Fruit fly (Drosophila melanogaster) whole organism, embryonic: ENCODE results near the gene spidey.

ENCODE experiments used
- CG10366 ChIP-seq: fragments of 200-800 bp; sonication (Bioruptor generic); IDR thresholded peaks from 2 replicates; pipeline ENCODE4 v1.3.6; 2022; ENCODE audit warnings: missing biosample characterization, missing genetic modification characterization
- CG11723 ChIP-seq: fragments of 200-800 bp; sonication (Bioruptor generic); optimal IDR thresholded peaks from 2 replicates; lab custom pipeline; 2017; ENCODE audit warnings: missing biosample characterization, mild to moderate bottlenecking, missing genetic modification characterization
- CG12219 ChIP-seq: fragments of 200-800 bp; sonication (Bioruptor generic); optimal IDR thresholded peaks from 3 replicates; lab custom pipeline; 2018; ENCODE audit warnings: missing biosample characterization, mild to moderate bottlenecking, missing genetic modification characterization
- CG12236 ChIP-seq: fragments of 200-800 bp; sonication (Bioruptor generic); optimal IDR thresholded peaks from 2 replicates; lab custom pipeline; 2016; ENCODE audit warnings: missing biosample characterization, missing genetic modification characterization
- CG13123 ChIP-seq: fragments of 200-800 bp; sonication (Bioruptor generic); optimal IDR thresholded peaks from 2 replicates; lab custom pipeline; 2016; ENCODE audit warnings: missing biosample characterization, missing genetic modification characterization
- CG14014 ChIP-seq: fragments of 200-800 bp; sonication (Bioruptor generic); IDR thresholded peaks from 2 replicates; pipeline ENCODE4 v1.3.6; 2022; ENCODE audit warnings: missing biosample characterization, missing genetic modification characterization
- CG14050 ChIP-seq: fragments of 200-800 bp; sonication (Bioruptor generic); IDR thresholded peaks from 3 replicates; pipeline ENCODE4 v1.3.6; 2022; ENCODE audit warnings: missing biosample characterization, missing genetic modification characterization
- CG14441 ChIP-seq: fragments of 200-800 bp; sonication (Bioruptor generic); IDR thresholded peaks from 2 replicates; pipeline ENCODE4 v1.3.6; 2022; ENCODE audit warnings: missing biosample characterization, missing genetic modification characterization
- CG14710 ChIP-seq: fragments of 200-800 bp; sonication (Bioruptor generic); optimal IDR thresholded peaks from 3 replicates; lab custom pipeline; 2019; ENCODE audit warnings: missing biosample characterization, mild to moderate bottlenecking, missing genetic modification characterization, moderate library complexity
- CG16813 ChIP-seq: fragments of 200-800 bp; sonication (Bioruptor generic); IDR thresholded peaks from 3 replicates; pipeline ENCODE4 v1.3.6; 2022; ENCODE audit warnings: missing biosample characterization, missing genetic modification characterization; ENCODE audit not compliant: partially characterized antibody
- CG18764 ChIP-seq: fragments of 200-800 bp; sonication (Bioruptor generic); optimal IDR thresholded peaks from 3 replicates; lab custom pipeline; 2016; ENCODE audit warnings: missing biosample characterization, missing genetic modification characterization
- CG2116 ChIP-seq: fragments of 200-800 bp; sonication (Bioruptor generic); optimal IDR thresholded peaks from 3 replicates; lab custom pipeline; 2018; ENCODE audit warnings: missing biosample characterization, mild to moderate bottlenecking, missing genetic modification characterization
- CG2712 ChIP-seq: fragments of 200-800 bp; optimal IDR thresholded peaks from 3 replicates; lab custom pipeline; 2019; ENCODE audit warnings: missing biosample characterization, mild to moderate bottlenecking, missing genetic modification characterization, moderate library complexity
- CG3407 ChIP-seq: fragments of 200-800 bp; sonication (Bioruptor generic); optimal IDR thresholded peaks from 2 replicates; lab custom pipeline; 2018; ENCODE audit warnings: missing biosample characterization, mild to moderate bottlenecking, missing genetic modification characterization
- CG6254 ChIP-seq: fragments of 200-800 bp; sonication (Bioruptor generic); optimal IDR thresholded peaks from 3 replicates; lab custom pipeline; 2017; ENCODE audit warnings: mild to moderate bottlenecking, missing biosample characterization, missing genetic modification reagents, missing genetic modification characterization
- CG6854 ChIP-seq: fragments of 200-800 bp; sonication (Bioruptor generic); optimal IDR thresholded peaks from 3 replicates; lab custom pipeline; 2017; ENCODE audit warnings: missing biosample characterization, mild to moderate bottlenecking, missing genetic modification characterization
- CG7963 ChIP-seq: fragments of 200-800 bp; sonication (Bioruptor generic); IDR thresholded peaks from 3 replicates; pipeline ENCODE4 v1.3.6; 2022; ENCODE audit warnings: missing biosample characterization, missing genetic modification characterization; ENCODE audit not compliant: partially characterized antibody
- CG8924 ChIP-seq: fragments of 200-800 bp; optimal IDR thresholded peaks from 3 replicates; lab custom pipeline; 2019; ENCODE audit warnings: missing biosample characterization, mild to moderate bottlenecking, missing genetic modification characterization, moderate library complexity
- CG9609 ChIP-seq: fragments of 200-800 bp; sonication (Bioruptor generic); optimal IDR thresholded peaks from 3 replicates; lab custom pipeline; 2016; ENCODE audit warnings: missing biosample characterization, missing genetic modification characterization
- CG9797 ChIP-seq: fragments of 200-800 bp; sonication (Bioruptor generic); optimal IDR thresholded peaks from 3 replicates; lab custom pipeline; 2018; ENCODE audit warnings: missing biosample characterization, mild to moderate bottlenecking, missing genetic modification characterization
- D19B ChIP-seq: fragments of 200-800 bp; sonication (Bioruptor generic); optimal IDR thresholded peaks from 2 replicates; lab custom pipeline; 2017; ENCODE audit warnings: missing biosample characterization, mild to moderate bottlenecking, missing genetic modification characterization
- Hr3 ChIP-seq: fragments of 200-800 bp; sonication (Bioruptor generic); optimal IDR thresholded peaks from 3 replicates; lab custom pipeline; 2016; ENCODE audit warnings: missing biosample characterization, missing genetic modification characterization
- Hr78 ChIP-seq, 2 experiments: fragments of 200-800 bp in 1 of 2; fragments of >200 bp in 1 of 2; sonication (Bioruptor generic) in 1 of 2; optimal IDR thresholded peaks; 2 replicates each; lab custom pipeline; 2017 to 2019; ENCODE audit warnings: missing biosample characterization in 2 of 2, missing genetic modification characterization in 2 of 2, mild to moderate bottlenecking in 1 of 2, moderate library complexity in 1 of 2
- Jarid2 ChIP-seq: fragments of 200-800 bp; sonication (Bioruptor generic); optimal IDR thresholded peaks from 3 replicates; lab custom pipeline; 2017; ENCODE audit warnings: mild to moderate bottlenecking, missing biosample characterization, missing genetic modification reagents, missing genetic modification characterization
- Med ChIP-seq: fragments of 200-800 bp; sonication (Bioruptor generic); peaks from one replicate; lab custom pipeline; 2016; ENCODE audit warnings: missing biosample characterization, missing genetic modification characterization, mild to moderate bottlenecking, inconsistent platforms, moderate library complexity
- NC2α ChIP-seq: fragments of 200-800 bp; sonication (Bioruptor generic); optimal IDR thresholded peaks from 2 replicates; lab custom pipeline; 2016; ENCODE audit warnings: missing biosample characterization, missing genetic modification characterization
- Oli ChIP-seq: fragments of 200-800 bp; sonication (Bioruptor generic); optimal IDR thresholded peaks from 2 replicates; lab custom pipeline; 2018; ENCODE audit warnings: missing biosample characterization, mild to moderate bottlenecking, missing genetic modification characterization, moderate library complexity
- Opbp ChIP-seq: fragments of 200-800 bp; sonication (Bioruptor generic); IDR thresholded peaks from 3 replicates; pipeline ENCODE4 v1.3.6; 2022; ENCODE audit warnings: missing biosample characterization, missing genetic modification characterization; ENCODE audit not compliant: partially characterized antibody
- Rfx ChIP-seq: fragments of 200-800 bp; sonication (Bioruptor generic); IDR thresholded peaks from 2 replicates; pipeline ENCODE4 v1.3.6; 2022; ENCODE audit warnings: missing biosample characterization, missing genetic modification characterization
- Six4 ChIP-seq: fragments of 200-800 bp; sonication (Bioruptor generic); optimal IDR thresholded peaks from 2 replicates; lab custom pipeline; 2016; ENCODE audit warnings: missing biosample characterization, missing genetic modification characterization
- Sry-δ ChIP-seq: fragments of 200-800 bp; sonication (Bioruptor generic); optimal IDR thresholded peaks from 2 replicates; lab custom pipeline; 2016; ENCODE audit warnings: missing biosample characterization, missing genetic modification characterization
- Stat92E ChIP-seq, 3 experiments: fragments of >200 bp in 2 of 3; fragments of 200-800 bp in 1 of 3; sonication (Bioruptor generic) in 1 of 3; optimal IDR thresholded peaks; 2 replicates each; lab custom pipeline; 2017 to 2019; ENCODE audit warnings: missing biosample characterization in 3 of 3, missing genetic modification characterization in 3 of 3, mild to moderate bottlenecking in 1 of 3, moderate library complexity in 1 of 3
- TFAM ChIP-seq: fragments of 200-800 bp; sonication (Bioruptor generic); optimal IDR thresholded peaks from 2 replicates; lab custom pipeline; 2017; ENCODE audit warnings: missing biosample characterization, missing genetic modification characterization, inconsistent platforms
- ci ChIP-seq: fragments of 200-800 bp; sonication (Bioruptor generic); IDR thresholded peaks from 3 replicates; pipeline ENCODE4 v1.3.6; 2022; ENCODE audit warnings: missing biosample characterization, missing genetic modification characterization
- gem ChIP-seq: fragments of 200-800 bp; sonication (Bioruptor generic); optimal IDR thresholded peaks from 2 replicates; lab custom pipeline; 2019; ENCODE audit warnings: missing biosample characterization, mild to moderate bottlenecking, missing genetic modification characterization, moderate library complexity
- hb ChIP-seq: fragments of 200-800 bp; sonication (Bioruptor generic); IDR thresholded peaks from 3 replicates; pipeline ENCODE4 v1.3.6; 2022; ENCODE audit warnings: missing biosample characterization, missing genetic modification characterization; ENCODE audit not compliant: partially characterized antibody
- hth ChIP-seq: fragments of >200 bp; optimal IDR thresholded peaks from 2 replicates; lab custom pipeline; 2017; ENCODE audit warnings: inconsistent platforms
- jigr1 ChIP-seq: fragments of 200-800 bp; sonication (Bioruptor generic); IDR thresholded peaks from 3 replicates; pipeline ENCODE4 v1.3.6; 2022; ENCODE audit warnings: missing biosample characterization, missing genetic modification characterization
- lilli ChIP-seq: fragments of 200-800 bp; sonication (Bioruptor generic); optimal IDR thresholded peaks from 3 replicates; lab custom pipeline; 2016; ENCODE audit warnings: missing biosample characterization, missing genetic modification characterization
- mam ChIP-seq: fragments of 200-800 bp; sonication (Bioruptor generic); optimal IDR thresholded peaks from 3 replicates; lab custom pipeline; 2016; ENCODE audit warnings: missing biosample characterization, missing genetic modification characterization
- onecut ChIP-seq: fragments of 200-800 bp; sonication (Bioruptor generic); IDR thresholded peaks from 2 replicates; pipeline ENCODE4 v1.3.6; 2022; ENCODE audit warnings: missing biosample characterization, missing genetic modification characterization
- otp ChIP-seq: fragments of 200-800 bp; sonication (Bioruptor generic); IDR thresholded peaks from 3 replicates; pipeline ENCODE4, ENCODE4 v1.3.6; 2022; ENCODE audit warnings: missing biosample characterization, missing genetic modification characterization
- pfk ChIP-seq: fragments of 200-800 bp; sonication (Bioruptor generic); optimal IDR thresholded peaks from 2 replicates; lab custom pipeline; 2018; ENCODE audit warnings: missing biosample characterization, mild to moderate bottlenecking, missing genetic modification characterization, moderate library complexity
- pnt ChIP-seq: fragments of 200-800 bp; sonication (Bioruptor generic); optimal IDR thresholded peaks from 3 replicates; lab custom pipeline; 2016; ENCODE audit warnings: missing biosample characterization, missing genetic modification characterization
- pros ChIP-seq: fragments of 200-800 bp; sonication (Bioruptor generic); optimal IDR thresholded peaks from 3 replicates; lab custom pipeline; 2019; ENCODE audit warnings: missing biosample characterization, mild to moderate bottlenecking, missing genetic modification characterization, moderate library complexity
- sens ChIP-seq: fragments of 200-800 bp; sonication (Bioruptor generic); peaks from one replicate; lab custom pipeline; 2016; ENCODE audit warnings: missing biosample characterization, missing genetic modification characterization
- sob ChIP-seq: fragments of 200-800 bp; sonication (Bioruptor generic); IDR thresholded peaks from 2 replicates; pipeline ENCODE4 v1.3.6; 2022; ENCODE audit warnings: missing biosample characterization, missing genetic modification characterization
- stwl ChIP-seq: fragments of 200-800 bp; sonication (Bioruptor generic); optimal IDR thresholded peaks from 3 replicates; lab custom pipeline; 2018; ENCODE audit warnings: missing biosample characterization, mild to moderate bottlenecking, missing genetic modification characterization, moderate library complexity
- tna ChIP-seq: fragments of 200-800 bp; sonication (Bioruptor generic); IDR thresholded peaks from 2 replicates; pipeline ENCODE4 v1.3.6; 2022; ENCODE audit warnings: missing biosample characterization, missing genetic modification characterization; ENCODE audit not compliant: partially characterized antibody
- zf30C ChIP-seq: fragments of 200-800 bp; sonication (Bioruptor generic); optimal IDR thresholded peaks from 3 replicates; lab custom pipeline; 2018; ENCODE audit warnings: missing biosample characterization, mild to moderate bottlenecking, missing genetic modification characterization

spidey gene

dm6 chrX:7946858-7947313 lies 38.2 kb downstream of the spidey start, which contains the start of gene orion (continued):
- TF ChIP-seq Opbp (GFP tag; lab: Robert Waterston, UW), result peak; percentile 84; the same call in 2 of the 3 replicates
- TF ChIP-seq Med (GFP tag; lab: Kevin White, UChicago), result peak; percentile 87
- peak; percentile 22; the same call in 1 of the 2 replicates for TF ChIP-seq CG14014
- peak; percentile 42 for TF ChIP-seq CG2116 (GFP tag; lab: Kevin White, UChicago)
- TF ChIP-seq sob (GFP tag; lab: Robert Waterston, UW), result peak; percentile 56
- TF ChIP-seq Stat92E (GFP tag; optimal IDR thresholded peaks at IDR 0.05; lab: Kevin White, UChicago), result no peak
- peak; percentile 75 for TF ChIP-seq tna
- peak; percentile 9 for TF ChIP-seq zf30C (GFP tag; lab: Kevin White, UChicago)
- no peak for TF ChIP-seq CG14050
- peak; percentile 74; the same call in 1 of the 3 replicates for TF ChIP-seq ci (GFP tag; lab: Robert Waterston, UW)
- TF ChIP-seq CG11723 (GFP tag; lab: Kevin White, UChicago), result no peak
- peak; percentile 84 for TF ChIP-seq sens (GFP tag; lab: Kevin White, UChicago)
- no peak for TF ChIP-seq CG12236
- no peak for TF ChIP-seq NC2α (GFP tag; lab: Kevin White, UChicago)
- peak; percentile 27 for TF ChIP-seq CG9797 (GFP tag; lab: Kevin White, UChicago)
- TF ChIP-seq CG14710 (tag; lab: Kevin White, UChicago), result peak; percentile 2
- 0 out of 3 replicates have a peak, but pooled peaks have one; percentile 34 for TF ChIP-seq otp (GFP tag; lab: Robert Waterston, UW)
- TF ChIP-seq CG2712 (tag; lab: Kevin White, UChicago), result peak; percentile 26
- TF ChIP-seq Jarid2 (GFP tag; lab: Kevin White, UChicago), result no peak
- peak; percentile 98 for TF ChIP-seq CG6254
- no peak for TF ChIP-seq D19B (GFP tag; lab: Kevin White, UChicago)
- no peak for TF ChIP-seq Six4
- TF ChIP-seq CG13123, result no peak
- no peak for TF ChIP-seq CG3407 (GFP tag; lab: Kevin White, UChicago)
- TF ChIP-seq lilli (GFP tag; lab: Kevin White, UChicago), result peak; percentile 42
- TF ChIP-seq TFAM (GFP tag; lab: Kevin White, UChicago), result no peak
- TF ChIP-seq Hr3 (GFP tag; lab: Kevin White, UChicago), result no peak
- no peak for TF ChIP-seq gem (tag; lab: Kevin White, UChicago)
- peak; percentile 56; the same call in 2 of the 3 replicates for TF ChIP-seq CG7963 (GFP tag; lab: Robert Waterston, UW)
- TF ChIP-seq jigr1 (GFP tag; lab: Robert Waterston, UW), result no peak
- peak; percentile 41 for TF ChIP-seq CG8924
- peak; percentile 45 for TF ChIP-seq onecut (GFP tag; lab: Robert Waterston, UW)
- TF ChIP-seq pfk (GFP tag; lab: Kevin White, UChicago), result peak; percentile 56
- peak; percentile 65 for TF ChIP-seq Rfx
- peak; percentile 76 for TF ChIP-seq CG18764 (GFP tag; lab: Kevin White, UChicago)
- TF ChIP-seq CG9609 (GFP tag; lab: Kevin White, UChicago), result no peak
- TF ChIP-seq CG14441 (GFP tag; lab: Robert Waterston, UW), result peak; percentile 8; the same call in 1 of the 2 replicates
- no peak for TF ChIP-seq Oli (tag; lab: Kevin White, UChicago)
- peak; percentile 92 for TF ChIP-seq CG10366
- peak; percentile 48 for TF ChIP-seq Sry-δ (GFP tag; lab: Kevin White, UChicago)
- TF ChIP-seq CG12219, result peak; percentile 15
- peak; percentile 79 for TF ChIP-seq pros (GFP tag; lab: Kevin White, UChicago)
- peak; percentile 69 for TF ChIP-seq CG16813
- peak; percentile 56 for TF ChIP-seq stwl (tag; lab: Kevin White, UChicago)
- TF ChIP-seq CG6854 (GFP tag; lab: Kevin White, UChicago), result no peak
- TF ChIP-seq mam (GFP tag; lab: Kevin White, UChicago), result no peak
- TF ChIP-seq Hr78 (GFP tag; optimal IDR thresholded peaks at IDR 0.05; lab: Kevin White, UChicago), result peak in 1 of 2 experiments; percentile 97
- no peak for TF ChIP-seq hth
- TF ChIP-seq hb (GFP tag; lab: Robert Waterston, UW), result peak; percentile 64; the same call in 2 of the 3 replicates
- TF ChIP-seq pnt (GFP tag; lab: Kevin White, UChicago), result no peak
